Worm (Caenorhabditis elegans) whole organism, L3 larva: ENCODE data around the gene Y53G8AL.3.

Experiments used
- elt-1 ChIP-seq: fragments of 150-350 bp; optimal IDR thresholded peaks from 2 replicates; lab custom pipeline; 2014; ENCODE audit warnings: missing biosample characterization, missing genetic modification characterization
- mdl-1 ChIP-seq: fragments of 150-350 bp; optimal IDR thresholded peaks from 2 replicates; lab custom pipeline; 2014; ENCODE audit warnings: missing biosample characterization, missing genetic modification characterization
- snpc-4 ChIP-seq: fragments of 150-350 bp; optimal IDR thresholded peaks from 2 replicates; lab custom pipeline; 2014; ENCODE audit warnings: missing biosample characterization, missing genetic modification characterization

- no peak for TF ChIP-seq elt-1 (tag; lab: Kevin White, UChicago)
- no peak for TF ChIP-seq mdl-1 (tag; lab: Kevin White, UChicago)
- no peak for TF ChIP-seq snpc-4 (tag; lab: Kevin White, UChicago)
Measured at ce11 chrIII:3241361-3241760, 11.6 kb downstream of the Y53G8AL.3 start.
